Fruit fly (Drosophila melanogaster) whole organism, pupa: Measurements from ENCODE around the gene CG43051.

ENCODE experiments used
- CG10348 ChIP-seq: fragments of 200-800 bp; sonication (Bioruptor generic); IDR thresholded peaks from 2 replicates; pipeline ENCODE4 v1.3.6; 2022; ENCODE audit warnings: missing biosample characterization, missing genetic modification characterization
- CG12605 ChIP-seq: fragments of 200-800 bp; sonication (Bioruptor generic); IDR thresholded peaks from 2 replicates; pipeline ENCODE4 v1.3.6; 2022; ENCODE audit warnings: missing biosample characterization, missing genetic modification characterization
- CG13204 ChIP-seq: fragments of 200-800 bp; sonication (Bioruptor generic); optimal IDR thresholded peaks from 2 replicates; lab custom pipeline; 2018; ENCODE audit warnings: missing biosample characterization, mild to moderate bottlenecking, missing genetic modification characterization, moderate library complexity
- CG14655 ChIP-seq: fragments of 200-800 bp; sonication (Bioruptor generic); optimal IDR thresholded peaks from 3 replicates; lab custom pipeline; 2017; ENCODE audit warnings: mild to moderate bottlenecking, missing biosample characterization, missing genetic modification reagents, missing genetic modification characterization
- CG15710 ChIP-seq: fragments of 200-800 bp; sonication (Bioruptor generic); optimal IDR thresholded peaks from 2 replicates; lab custom pipeline; 2018; ENCODE audit warnings: missing biosample characterization, mild to moderate bottlenecking, missing genetic modification characterization, moderate library complexity
- CG17806 ChIP-seq: fragments of 200-800 bp; sonication (Bioruptor generic); optimal IDR thresholded peaks from 2 replicates; lab custom pipeline; 2018; ENCODE audit warnings: missing biosample characterization, mild to moderate bottlenecking, missing genetic modification characterization, moderate library complexity
- CG32121 ChIP-seq: fragments of 200-800 bp; sonication (Bioruptor generic); IDR thresholded peaks from 2 replicates; pipeline ENCODE4 v1.3.6; 2022; ENCODE audit warnings: missing biosample characterization, missing genetic modification characterization
- CG34367 ChIP-seq: fragments of 200-800 bp; sonication (Bioruptor generic); optimal IDR thresholded peaks from 2 replicates; lab custom pipeline; 2018; ENCODE audit warnings: missing biosample characterization, mild to moderate bottlenecking, missing genetic modification characterization
- CG4496 ChIP-seq: fragments of 200-800 bp; sonication (Bioruptor generic); IDR thresholded peaks from 3 replicates; pipeline ENCODE4 v1.3.6; 2022; ENCODE audit warnings: missing biosample characterization, missing genetic modification characterization
- CG8159 ChIP-seq: fragments of 200-800 bp; sonication (Bioruptor generic); optimal IDR thresholded peaks from 3 replicates; lab custom pipeline; 2018; ENCODE audit warnings: missing biosample characterization, mild to moderate bottlenecking, missing genetic modification characterization, moderate library complexity
- CG8301 ChIP-seq: fragments of 200-800 bp; sonication (Bioruptor generic); optimal IDR thresholded peaks from 2 replicates; lab custom pipeline; 2018; ENCODE audit warnings: missing biosample characterization, mild to moderate bottlenecking, missing genetic modification characterization
- CG9948 ChIP-seq: fragments of 200-800 bp; sonication (Bioruptor generic); optimal IDR thresholded peaks from 2 replicates; lab custom pipeline; 2018; ENCODE audit warnings: missing biosample characterization, mild to moderate bottlenecking, missing genetic modification characterization, moderate library complexity
- D1 ChIP-seq: fragments of 200-800 bp; sonication (Bioruptor generic); optimal IDR thresholded peaks from 2 replicates; lab custom pipeline; 2018; ENCODE audit warnings: missing biosample characterization, mild to moderate bottlenecking, missing genetic modification characterization, moderate library complexity
- EcR ChIP-seq: fragments of 200-800 bp; sonication (Bioruptor generic); optimal IDR thresholded peaks from 3 replicates; lab custom pipeline; 2019; ENCODE audit warnings: missing biosample characterization, missing genetic modification characterization, mild to moderate bottlenecking, moderate library complexity, missing genetic modification reagents
- Ets98B ChIP-seq: fragments of 200-800 bp; sonication (Bioruptor generic); IDR thresholded peaks from 2 replicates; pipeline ENCODE4 v1.3.6; 2022; ENCODE audit warnings: missing biosample characterization, missing genetic modification characterization
- Pif1A ChIP-seq: fragments of 200-800 bp; sonication (Bioruptor generic); optimal IDR thresholded peaks from 3 replicates; lab custom pipeline; 2016; ENCODE audit warnings: missing biosample characterization, missing genetic modification characterization
- Pif1B ChIP-seq: fragments of 200-800 bp; sonication (Bioruptor generic); optimal IDR thresholded peaks from 3 replicates; lab custom pipeline; 2016; ENCODE audit warnings: missing biosample characterization, missing genetic modification characterization
- Snoo ChIP-seq: fragments of 200-800 bp; sonication (Bioruptor generic); optimal IDR thresholded peaks from 3 replicates; lab custom pipeline; 2017; ENCODE audit warnings: missing biosample characterization, mild to moderate bottlenecking, missing genetic modification characterization, inconsistent platforms
- fd96Ca ChIP-seq: fragments of 200-800 bp; sonication (Bioruptor generic); IDR thresholded peaks from 3 replicates; pipeline ENCODE4 v1.3.6; 2022; ENCODE audit warnings: missing biosample characterization, missing genetic modification characterization
- gl ChIP-seq: fragments of 200-800 bp; sonication (Bioruptor generic); optimal IDR thresholded peaks from 2 replicates; lab custom pipeline; 2018; ENCODE audit warnings: missing biosample characterization, mild to moderate bottlenecking, missing genetic modification characterization
- rn ChIP-seq: fragments of 200-800 bp; sonication (Bioruptor generic); IDR thresholded peaks from 2 replicates; pipeline ENCODE4 v1.3.6; 2022; ENCODE audit warnings: missing biosample characterization, missing genetic modification characterization

CG43051 gene

DNA sequence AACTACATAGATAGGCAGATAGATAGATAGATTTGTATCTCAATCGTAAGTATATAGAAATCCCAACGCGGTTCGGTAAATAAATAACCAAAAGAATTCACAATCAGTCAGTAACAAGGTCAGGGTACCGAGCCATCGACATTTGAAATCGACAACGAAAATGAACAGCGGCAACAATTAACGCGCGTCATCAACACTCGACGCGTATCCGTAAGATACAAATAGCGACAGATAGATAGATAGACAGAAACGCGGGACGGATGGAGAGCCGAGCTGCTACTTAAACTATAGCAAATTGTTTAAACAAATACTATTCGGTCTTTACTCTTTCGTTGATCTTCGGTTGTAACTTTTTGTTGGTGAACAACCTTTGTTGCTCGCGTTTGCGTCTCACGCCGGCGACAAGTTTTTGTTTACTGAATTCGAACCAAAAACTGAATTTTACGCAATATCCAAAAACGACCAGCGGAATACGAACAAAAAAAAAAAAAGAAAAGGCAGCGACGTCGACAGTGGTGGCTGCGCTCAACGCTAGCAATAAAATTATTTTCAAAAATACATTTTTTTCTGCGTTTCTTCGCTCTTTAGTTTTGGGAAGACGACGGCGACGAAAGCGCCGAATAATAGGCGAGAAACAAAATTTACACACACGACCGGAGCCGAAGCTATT is 14.5 kb upstream of the CG43051 start:
- no peak; the same call in 1 of the 2 replicates for TF ChIP-seq CG12605 (GFP tag; lab: Robert Waterston, UW)
- TF ChIP-seq CG34367 = no peak
- no peak for TF ChIP-seq CG8301
- no peak for TF ChIP-seq fd96Ca (GFP tag; lab: Robert Waterston, UW)
- 0 out of 2 replicates have a peak, but pooled peaks have one; percentile 60 for TF ChIP-seq CG32121
- no peak for TF ChIP-seq CG10348 (GFP tag; lab: Robert Waterston, UW)

DNA sequence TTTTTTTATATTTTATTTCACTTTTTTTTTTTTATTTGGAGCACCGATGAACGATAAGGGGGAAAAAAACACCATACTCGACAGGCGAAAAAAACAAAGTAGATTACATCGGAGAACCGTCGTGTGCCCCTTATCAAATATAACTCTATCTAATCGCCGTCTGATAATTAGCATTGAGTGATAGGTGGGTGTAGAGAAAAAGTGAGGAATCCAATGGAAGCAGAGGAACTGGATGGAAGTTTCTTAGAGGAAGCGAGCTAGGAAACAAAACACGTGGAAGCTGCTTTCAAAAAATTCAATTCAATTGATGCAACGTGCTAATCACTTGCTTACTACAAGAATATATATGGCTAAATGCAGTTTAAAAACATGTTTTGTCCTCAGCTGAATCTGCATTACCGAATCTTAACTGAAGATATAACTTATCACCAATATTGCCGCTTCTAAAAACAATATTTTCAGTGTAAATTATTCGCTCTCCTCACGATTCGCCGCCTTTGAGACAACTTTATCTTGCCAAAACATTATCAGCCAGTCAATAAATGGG is 13.9 kb upstream of the CG43051 start:
- TF ChIP-seq Ets98B (GFP tag; lab: Robert Waterston, UW) = no peak
- TF ChIP-seq CG12605 (GFP tag; lab: Robert Waterston, UW) = peak; percentile 73; the same call in 1 of the 2 replicates
- TF ChIP-seq Snoo (tag; lab: Kevin White, UChicago) = peak; percentile 16
- no peak for TF ChIP-seq gl (tag; lab: Kevin White, UChicago)
- no peak for TF ChIP-seq CG13204 (GFP tag; lab: Kevin White, UChicago)
- no peak for TF ChIP-seq CG17806 (tag; lab: Kevin White, UChicago)
- peak; percentile 35; the same call in 1 of the 3 replicates for TF ChIP-seq CG4496 (GFP tag; lab: Robert Waterston, UW)

dm6 chr2L:12495196-12495595 is 12.5 kb upstream of the CG43051 start:
- TF ChIP-seq EcR = peak; percentile 30
- no peak for TF ChIP-seq Pif1B
- TF ChIP-seq Pif1A (GFP tag; lab: Kevin White, UChicago) = no peak

DNA sequence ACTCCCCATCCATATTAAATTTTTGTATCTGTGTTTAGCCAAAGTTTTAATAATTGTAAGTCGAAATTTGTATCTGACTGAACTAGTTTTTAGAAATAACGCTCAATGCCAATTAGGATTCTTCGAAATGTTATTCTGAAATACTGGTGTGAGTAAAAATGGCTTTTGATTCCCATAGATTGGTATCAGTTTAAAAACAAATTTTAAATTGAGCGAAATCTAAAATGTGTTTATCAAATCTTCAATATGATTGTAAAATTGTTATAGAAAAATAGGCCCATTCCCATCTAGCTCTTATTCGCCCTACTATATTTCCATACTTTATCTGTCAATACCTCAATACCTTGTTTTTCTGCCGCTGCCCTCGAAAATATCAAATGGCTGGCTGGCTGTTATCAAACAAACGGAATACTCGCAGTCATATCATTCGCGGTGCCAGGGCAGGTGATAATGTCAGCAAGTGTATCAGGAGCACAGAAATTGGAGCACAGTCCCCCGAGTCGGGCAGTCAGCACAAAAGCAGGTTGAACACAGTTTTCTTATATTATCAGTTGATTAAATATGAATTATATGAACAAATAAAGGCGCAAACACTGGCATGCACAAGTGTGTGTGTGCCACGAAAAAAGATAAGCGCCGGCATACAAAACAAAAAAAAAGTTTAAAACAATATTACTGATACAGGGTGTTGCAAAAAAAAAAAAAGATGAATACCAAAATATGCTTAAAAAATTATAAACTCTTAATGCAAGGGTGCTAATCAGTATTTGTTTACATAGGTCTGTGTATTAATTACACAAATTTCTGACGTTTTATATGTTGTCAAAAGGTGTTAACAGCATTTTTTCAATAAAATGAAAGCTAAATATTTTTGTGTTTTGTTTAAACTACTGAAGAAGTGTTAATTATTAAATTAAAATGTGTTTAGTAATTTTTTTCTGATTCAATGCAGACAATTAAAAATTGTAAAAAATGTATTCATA is 10.2 kb upstream of the CG43051 start, which contains the start of gene t-cup:
t-cup (minus strand) TSS at position 51 of the 983 bp plus-strand sequence.
- TF ChIP-seq Ets98B (GFP tag; lab: Robert Waterston, UW) = no peak; the same call in 1 of the 2 replicates
- TF ChIP-seq CG17806 (tag; lab: Kevin White, UChicago) = peak; percentile 5
- TF ChIP-seq EcR = peak; percentile 38
- no peak for TF ChIP-seq CG14655 (GFP tag; lab: Kevin White, UChicago)
- peak; percentile 32 for TF ChIP-seq CG8159 (tag; lab: Kevin White, UChicago)
- TF ChIP-seq gl (tag; lab: Kevin White, UChicago) = peak; percentile 40
- no peak for TF ChIP-seq rn (GFP tag; lab: Robert Waterston, UW)
- TF ChIP-seq CG13204 (GFP tag; lab: Kevin White, UChicago) = no peak
- peak; percentile 69 for TF ChIP-seq Pif1B
- TF ChIP-seq Snoo (tag; lab: Kevin White, UChicago) = peak; percentile 46
- TF ChIP-seq CG8301 = no peak
- peak; percentile 4 for TF ChIP-seq CG15710
- TF ChIP-seq fd96Ca (GFP tag; lab: Robert Waterston, UW) = no peak
- TF ChIP-seq CG9948 = no peak
- 0 out of 3 replicates have a peak, but pooled peaks have one; percentile 34 for TF ChIP-seq CG4496 (GFP tag; lab: Robert Waterston, UW)
- no peak for TF ChIP-seq CG10348 (GFP tag; lab: Robert Waterston, UW)
- no peak for TF ChIP-seq CG34367
- TF ChIP-seq CG32121 = no peak
- no peak for TF ChIP-seq D1 (tag; lab: Kevin White, UChicago)
- TF ChIP-seq CG12605 (GFP tag; lab: Robert Waterston, UW) = no peak
- peak; percentile 28 for TF ChIP-seq Pif1A (GFP tag; lab: Kevin White, UChicago)
- TF ChIP-seq, all 21 proteins: peak for 9

dm6 chr2L:12498538-12498937 is 9.2 kb upstream of the CG43051 start:
- peak; percentile 22; the same call in 1 of the 2 replicates for TF ChIP-seq CG12605 (GFP tag; lab: Robert Waterston, UW)
- TF ChIP-seq CG4496 (GFP tag; lab: Robert Waterston, UW) = peak; percentile 62; the same call in 2 of the 3 replicates
- TF ChIP-seq Ets98B (GFP tag; lab: Robert Waterston, UW) = peak; percentile 40
- TF ChIP-seq rn (GFP tag; lab: Robert Waterston, UW) = no peak
- TF ChIP-seq CG9948 = no peak
- TF ChIP-seq CG32121 = no peak
- TF ChIP-seq, all 21 proteins: peak for 3

- no peak for TF ChIP-seq CG12605 (GFP tag; lab: Robert Waterston, UW)
- no peak for TF ChIP-seq CG34367
- TF ChIP-seq Ets98B (GFP tag; lab: Robert Waterston, UW) = no peak
- TF ChIP-seq CG17806 (tag; lab: Kevin White, UChicago) = no peak
These were observed 8.6 kb upstream of the CG43051 start for dm6 chr2L:12499189-12499588.
